Worm (Caenorhabditis elegans) whole organism, L2 larva: ENCODE results near the gene K03B8.4.
"Not testable (repeated sequence)": the region's sequence is repeated elsewhere in the genome, so short reads cannot be mapped to it uniquely, and the experiment has no call there.

Experiments
- alr-1 ChIP-seq: fragments of 150-350 bp; optimal IDR thresholded peaks from 2 replicates; lab custom pipeline; 2014; ENCODE audit warnings: missing biosample characterization, missing genetic modification characterization
- nhr-12 ChIP-seq: fragments of 150-350 bp; optimal IDR thresholded peaks from 2 replicates; lab custom pipeline; 2014; ENCODE audit warnings: missing biosample characterization, missing genetic modification characterization

DNA sequence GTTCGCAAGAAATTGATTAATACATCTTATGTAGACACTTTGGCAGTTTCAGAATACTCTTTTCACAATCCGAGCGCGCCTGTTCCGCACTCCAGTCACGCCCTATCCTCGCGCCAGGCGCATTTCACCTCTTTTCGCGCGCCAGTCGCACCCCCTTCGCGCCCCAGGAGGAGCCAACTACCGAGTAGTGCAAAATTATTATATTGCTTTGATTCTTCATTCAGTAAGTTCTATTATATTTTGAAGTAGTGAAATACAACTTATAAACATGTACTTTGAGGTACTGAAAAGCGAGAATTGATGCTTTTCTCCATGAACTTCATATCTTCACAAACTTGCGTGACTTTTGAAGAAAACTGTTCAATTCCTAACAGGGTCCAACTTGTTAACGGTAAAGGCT lies 1.2 kb upstream of the K03B8.4 start, which contains the start of gene nas-18:
- not testable (repeated sequence) for TF ChIP-seq alr-1, nhr-12 (tag; lab: Kevin White, UChicago)
